Fruit fly (Drosophila melanogaster): ENCODE results near the gene CG10864.
A peak's percentile ranks its signal among the peaks of the same experiment; 100 is the strongest.

Gene CG10864

DNA sequence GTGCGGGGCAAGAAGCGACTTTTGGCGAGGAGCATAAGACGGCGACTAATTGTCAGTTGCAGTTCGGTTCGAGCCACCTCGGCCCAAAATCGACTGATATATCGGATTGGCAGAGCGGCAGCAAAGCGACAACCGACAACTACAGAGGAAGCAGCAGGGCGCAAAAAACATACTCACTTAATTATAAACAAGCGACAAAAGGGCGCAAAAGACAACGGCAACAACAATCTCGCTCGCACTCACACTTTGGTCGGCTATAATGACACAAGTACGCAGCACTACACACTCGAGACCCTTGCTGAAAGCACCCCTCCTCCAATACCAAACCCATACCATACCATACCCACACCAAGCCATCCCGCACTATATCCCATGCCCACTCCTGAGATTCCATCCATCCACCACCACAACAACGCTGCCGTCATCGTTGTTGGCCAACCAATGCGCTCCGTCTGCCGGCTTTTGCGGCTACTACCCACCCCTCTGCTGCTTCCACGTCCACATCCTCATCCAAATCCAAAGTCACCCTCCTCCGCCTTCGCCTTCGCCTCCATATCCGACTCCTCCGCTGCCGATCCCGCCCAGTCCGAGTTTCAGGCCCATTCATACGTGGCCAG, 38.6 kb downstream of the CG10864 start, which contains the start of gene gl:
TSS of gene gl (minus strand) at position 51 of the 617 bp plus-strand sequence.
- no peak for TF ChIP-seq phol (tag; optimal IDR thresholded peaks at IDR 0.05)
- peak; percentile 24 for TF ChIP-seq cg (GFP tag; optimal IDR thresholded peaks at IDR 0.05)
- TF ChIP-seq CG42726 (GFP tag; IDR thresholded peaks at IDR 0.05; ENCODE audit: partially characterized antibody): 0 out of 2 replicates have a peak, but pooled peaks have one; percentile 11
- peak; percentile 56 for TF ChIP-seq Ets65A (GFP tag)
- no peak for TF ChIP-seq CG7271 (tag; optimal IDR thresholded peaks at IDR 0.05)
- TF ChIP-seq trh (GFP tag; optimal IDR thresholded peaks at IDR 0.05): no peak
- no peak for TF ChIP-seq CG16813 (GFP tag; IDR thresholded peaks at IDR 0.05; ENCODE audit: partially characterized antibody)
- TF ChIP-seq crol (GFP tag; IDR thresholded peaks at IDR 0.05): peak; percentile 60
- no peak for TF ChIP-seq CG14667 (GFP tag; IDR thresholded peaks at IDR 0.05)
- peak; percentile 23 for TF ChIP-seq pros (GFP tag; optimal IDR thresholded peaks at IDR 0.05)
- peak; percentile 94 for TF ChIP-seq Nf-YB (GFP tag; optimal IDR thresholded peaks at IDR 0.05)
- no peak for TF ChIP-seq mld (GFP tag; IDR thresholded peaks at IDR 0.05; ENCODE audit: partially characterized antibody)
- TF ChIP-seq Nf-YC (tag; optimal IDR thresholded peaks at IDR 0.05): peak; percentile 95
- TF ChIP-seq Opbp (GFP tag; IDR thresholded peaks at IDR 0.05; ENCODE audit: partially characterized antibody): 0 out of 3 replicates have a peak, but pooled peaks have one; percentile 8
- no peak for TF ChIP-seq CG14050 (GFP tag; IDR thresholded peaks at IDR 0.05)
- no peak for TF ChIP-seq CG31365 (tag; optimal IDR thresholded peaks at IDR 0.05)
- no peak for TF ChIP-seq CG7745 (tag; optimal IDR thresholded peaks at IDR 0.05)
- no peak for TF ChIP-seq vnd (GFP tag; IDR thresholded peaks at IDR 0.05; ENCODE audit: partially characterized antibody)

DNA sequence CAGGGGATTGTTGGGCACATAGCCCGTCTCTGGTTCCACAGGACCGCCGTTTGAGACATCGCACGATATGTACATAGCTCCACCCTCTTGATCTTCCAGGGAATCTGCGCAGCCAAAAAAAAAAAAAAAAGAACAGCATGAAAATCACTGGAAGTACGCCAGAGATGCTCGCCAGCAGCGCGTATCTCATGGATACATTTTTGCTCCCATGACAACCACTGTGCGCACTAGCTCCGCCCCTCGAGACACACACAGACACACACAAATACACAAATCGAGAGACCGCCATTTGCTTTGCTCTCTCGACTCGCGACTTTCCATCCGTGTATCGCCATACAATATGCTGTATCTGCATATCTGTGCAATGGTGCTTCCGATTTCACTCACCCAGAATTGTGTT, 40.1 kb downstream of the CG10864 start:
- TF ChIP-seq gce (GFP tag; IDR thresholded peaks at IDR 0.05): no peak
- peak; percentile 55; the same call in 1 of the 3 replicates for TF ChIP-seq ken (GFP tag; IDR thresholded peaks at IDR 0.05)
- no peak for TF ChIP-seq tna (GFP tag; IDR thresholded peaks at IDR 0.05; ENCODE audit: partially characterized antibody)
- peak; percentile 53; the same call in 1 of the 2 replicates for TF ChIP-seq CG32767 (GFP tag; IDR thresholded peaks at IDR 0.05)
- no peak for TF ChIP-seq CG14860 (GFP tag; IDR thresholded peaks at IDR 0.05; ENCODE audit: partially characterized antibody)
- TF ChIP-seq ase (GFP tag; IDR thresholded peaks at IDR 0.05): peak; percentile 49; the same call in 1 of the 3 replicates
- peak; percentile 72 for TF ChIP-seq row (GFP tag; IDR thresholded peaks at IDR 0.05)
- peak; percentile 95 for TF ChIP-seq Ets65A (GFP tag)
- TF ChIP-seq Hsf (GFP tag; optimal IDR thresholded peaks at IDR 0.05): peak; percentile 14
- no peak for TF ChIP-seq bab2 (GFP tag; optimal IDR thresholded peaks at IDR 0.05)
- no peak for TF ChIP-seq Sin3A (optimal IDR thresholded peaks at IDR 0.05)
- TF ChIP-seq CG2199 (GFP tag; IDR thresholded peaks at IDR 0.05): peak; percentile 81; the same call in 1 of the 3 replicates
- no peak for TF ChIP-seq CG10209 (GFP tag; optimal IDR thresholded peaks at IDR 0.05)
- no peak for TF ChIP-seq CG2712 (tag; optimal IDR thresholded peaks at IDR 0.05)
- TF ChIP-seq Pdp1 (GFP tag; optimal IDR thresholded peaks at IDR 0.05): peak in 1 of 2 experiments; percentile 63
- no peak for TF ChIP-seq Bgb (GFP tag; IDR thresholded peaks at IDR 0.05; ENCODE audit: partially characterized antibody)
- TF ChIP-seq sens (GFP tag): peak; percentile 81
- TF ChIP-seq E2f1 (GFP tag; IDR thresholded peaks at IDR 0.05): 0 out of 2 replicates have a peak, but pooled peaks have one; percentile 19
- TF ChIP-seq slbo (GFP tag; IDR thresholded peaks at IDR 0.05): peak; percentile 34; the same call in 1 of the 2 replicates
- TF ChIP-seq lov (optimal IDR thresholded peaks at IDR 0.05): no peak
- TF ChIP-seq lov (GFP tag; IDR thresholded peaks at IDR 0.05): 0 out of 3 replicates have a peak, but pooled peaks have one; percentile 24
- no peak for TF ChIP-seq Spps (tag; optimal IDR thresholded peaks at IDR 0.05)
- no peak for TF ChIP-seq CkIIα-i1 (GFP tag; IDR thresholded peaks at IDR 0.05)
- 0 out of 2 replicates have a peak, but pooled peaks have one; percentile 11 for TF ChIP-seq CG10366 (GFP tag; IDR thresholded peaks at IDR 0.05)
- no peak for TF ChIP-seq Scr (GFP tag; IDR thresholded peaks at IDR 0.05; ENCODE audit: partially characterized antibody)
- peak; percentile 45; the same call in 1 of the 2 replicates for TF ChIP-seq CG32772 (GFP tag; IDR thresholded peaks at IDR 0.05)
- TF ChIP-seq otp (GFP tag; IDR thresholded peaks at IDR 0.05): 0 out of 3 replicates have a peak, but pooled peaks have one; percentile 39
- 0 out of 3 replicates have a peak, but pooled peaks have one; percentile 23 for TF ChIP-seq Optix (GFP tag; IDR thresholded peaks at IDR 0.05)
- TF ChIP-seq Nf-YC (tag; optimal IDR thresholded peaks at IDR 0.05): peak; percentile 84
- TF ChIP-seq D19A (tag; optimal IDR thresholded peaks at IDR 0.05): no peak
- peak; percentile 54 for TF ChIP-seq vvl (GFP tag; IDR thresholded peaks at IDR 0.05)
- 0 out of 2 replicates have a peak, but pooled peaks have one; percentile 12 for TF ChIP-seq ara (GFP tag; IDR thresholded peaks at IDR 0.05)
- TF ChIP-seq Rfx (GFP tag; IDR thresholded peaks at IDR 0.05): peak; percentile 62; the same call in 1 of the 2 replicates

Measured in whole organism, embryonic.